ENCODE assay signal across 3 worm cellular contexts in the genomic region with DNA sequence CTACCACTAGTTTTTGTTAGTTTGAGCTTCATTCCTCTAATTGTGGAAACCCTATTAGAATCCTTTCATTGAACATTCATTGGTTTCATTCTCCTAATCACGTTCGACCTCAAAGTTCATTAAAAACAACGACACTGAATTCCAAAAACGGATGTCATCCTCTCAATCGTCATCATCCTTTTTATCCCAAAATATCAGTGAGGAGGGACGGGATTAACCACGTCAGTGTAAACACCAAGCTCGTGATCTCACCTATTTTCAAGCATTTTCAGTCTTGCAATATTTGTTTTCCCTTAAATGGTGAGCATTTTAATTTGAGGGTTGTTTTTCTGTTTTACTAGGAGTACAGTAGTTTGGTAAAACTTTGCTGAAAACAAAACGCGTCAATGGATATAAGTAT.
TF ChIP-seq lines count a peak whose summit lies in the region.

No protein-coding gene starts in this region.

TF ChIP-seq in whole organism, L1 larva, 84 proteins besides CTCF, POLR2A, EP300 and RAD21:
- peak; percentile 11 for TF ChIP-seq fos-1 (tag; optimal IDR thresholded peaks at IDR 0.05; lab: Kevin White, UChicago)
- TF ChIP-seq efl-1 (optimal IDR thresholded peaks at IDR 0.05; lab: Kevin White, UChicago), result no peak
- no peak for TF ChIP-seq efl-1 (GFP tag; optimal IDR thresholded peaks at IDR 0.05 in 1 of 2; lab: Kevin White, UChicago)
- TF ChIP-seq sox-4 (tag; optimal IDR thresholded peaks at IDR 0.05; lab: Kevin White, UChicago), result peak; percentile 43
- 0 out of 2 replicates have a peak, but pooled peaks have one; percentile 12 for TF ChIP-seq nhr-19 (GFP tag; conservative IDR thresholded peaks at IDR 0.05; lab: Robert Waterston, UW)
- TF ChIP-seq elt-2 (tag; optimal IDR thresholded peaks at IDR 0.05; lab: Kevin White, UChicago), result no peak
- TF ChIP-seq pag-3 (tag; optimal IDR thresholded peaks at IDR 0.05; lab: Kevin White, UChicago; ENCODE audit: borderline replicate concordance, insufficient read depth), result no peak
- TF ChIP-seq pax-3 (tag; optimal IDR thresholded peaks at IDR 0.05; lab: Kevin White, UChicago), result peak; percentile 73
- peak; percentile 66 for TF ChIP-seq nhr-71 (tag; optimal IDR thresholded peaks at IDR 0.05; lab: Kevin White, UChicago)
- TF ChIP-seq ces-1 (GFP tag; optimal IDR thresholded peaks at IDR 0.05; lab: Kevin White, UChicago), result no peak
- TF ChIP-seq egl-13 (tag; optimal IDR thresholded peaks at IDR 0.05; lab: Kevin White, UChicago), result peak; percentile 24
- no peak for TF ChIP-seq ceh-88 (GFP tag; IDR thresholded peaks at IDR 0.05; lab: Robert Waterston, UW)
- peak; percentile 37 for TF ChIP-seq nhr-47 (tag; optimal IDR thresholded peaks at IDR 0.05; lab: Kevin White, UChicago)
- TF ChIP-seq efl-3 (GFP tag; optimal IDR thresholded peaks at IDR 0.05; lab: Kevin White, UChicago), result no peak
- no peak for TF ChIP-seq swsn-7 (tag; optimal IDR thresholded peaks at IDR 0.05; lab: Kevin White, UChicago)
- peak; percentile 85 for TF ChIP-seq fkh-8 (tag; optimal IDR thresholded peaks at IDR 0.05; lab: Kevin White, UChicago)
- peak; percentile 91 for TF ChIP-seq dsc-1 (tag; optimal IDR thresholded peaks at IDR 0.05; lab: Kevin White, UChicago)

TF ChIP-seq in whole organism, L2 larva, 48 proteins besides CTCF, POLR2A, EP300 and RAD21:
- TF ChIP-seq unc-39 (tag; optimal IDR thresholded peaks at IDR 0.05; lab: Kevin White, UChicago) (no peak), sma-9 (GFP tag; optimal IDR thresholded peaks at IDR 0.05; lab: Kevin White, UChicago) (peak; percentile 5), sma-9 (tag; optimal IDR thresholded peaks at IDR 0.05; lab: Kevin White, UChicago) (no peak)

TF ChIP-seq in whole organism, L3 larva, 47 proteins besides CTCF, POLR2A, EP300 and RAD21:
- TF ChIP-seq lsy-12 (tag; optimal IDR thresholded peaks at IDR 0.05; lab: Kevin White, UChicago) (no peak), nfya-1 (tag; optimal IDR thresholded peaks at IDR 0.05; lab: Kevin White, UChicago; ENCODE audit: insufficient read depth) (no peak), unc-39 (tag; optimal IDR thresholded peaks at IDR 0.05; lab: Kevin White, UChicago) (no peak), nhr-12 (tag; optimal IDR thresholded peaks at IDR 0.05; lab: Kevin White, UChicago) (no peak), fos-1 (tag; optimal IDR thresholded peaks at IDR 0.05; lab: Kevin White, UChicago) (no peak), nhr-11 (tag; optimal IDR thresholded peaks at IDR 0.05; lab: Kevin White, UChicago) (peak; percentile 46), ztf-11 (tag; optimal IDR thresholded peaks at IDR 0.05; lab: Kevin White, UChicago) (no peak)
